2 fruit fly cellular contexts compared by ENCODE assay signal in the genomic region with DNA sequence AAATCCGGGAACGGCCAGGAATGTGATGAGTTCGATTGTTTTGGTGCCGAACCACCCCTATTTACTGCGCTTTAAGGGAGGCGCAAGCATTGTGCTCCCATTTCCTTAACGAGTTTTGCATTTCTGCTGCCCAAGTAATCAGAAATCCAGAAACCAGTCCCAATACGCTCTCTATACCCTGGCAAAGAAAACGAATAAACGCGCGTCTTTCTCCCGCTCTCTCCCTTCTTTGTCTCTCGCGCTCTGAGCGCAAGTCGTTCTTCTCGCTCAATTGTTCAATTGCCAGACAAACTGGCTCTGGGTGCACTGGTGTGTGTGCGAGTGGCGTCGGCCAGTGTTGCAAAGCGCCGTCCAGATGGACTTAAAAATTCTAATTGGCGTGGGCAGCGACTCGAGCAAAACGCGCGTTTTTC.
TF ChIP-seq lines count a peak whose summit lies in the region.

No protein-coding gene starts in this region.

TF ChIP-seq in whole organism, embryonic, 481 proteins besides CTCF, POLR2A, EP300 and RAD21 (continued from another document and continues in another):
- TF ChIP-seq bigmax (GFP tag; optimal IDR thresholded peaks at IDR 0.05; lab: Kevin White, UChicago) (peak; percentile 31), Mrtf (GFP tag; IDR thresholded peaks at IDR 0.05; lab: Robert Waterston, UW) (peak; percentile 97), CG12219 (GFP tag; optimal IDR thresholded peaks at IDR 0.05; lab: Kevin White, UChicago) (peak; percentile 94), Jarid2 (GFP tag; optimal IDR thresholded peaks at IDR 0.05; lab: Kevin White, UChicago) (peak; percentile 79), CG8290 (GFP tag; optimal IDR thresholded peaks at IDR 0.05; lab: Kevin White, UChicago) (peak; percentile 93), CG8290 (tag; optimal IDR thresholded peaks at IDR 0.05; lab: Kevin White, UChicago) (peak; percentile 69 to 99), unc-4 (GFP tag; IDR thresholded peaks at IDR 0.05; lab: Robert Waterston, UW; ENCODE audit: partially characterized antibody) (peak; percentile 51), Doc3 (GFP tag; IDR thresholded peaks at IDR 0.05; lab: Robert Waterston, UW; ENCODE audit: partially characterized antibody) (no peak), cwo (GFP tag; optimal IDR thresholded peaks at IDR 0.05; lab: Kevin White, UChicago) (peak; percentile 89), ewg (GFP tag; optimal IDR thresholded peaks at IDR 0.05; lab: Kevin White, UChicago) (peak; percentile 98), CG18599 (GFP tag; optimal IDR thresholded peaks at IDR 0.05; lab: Kevin White, UChicago) (peak; percentile 96), HLH3B (GFP tag; IDR thresholded peaks at IDR 0.05; lab: Robert Waterston, UW) (peak; percentile 98), tgo (GFP tag; IDR thresholded peaks at IDR 0.05; lab: Robert Waterston, UW) (peak; percentile 98), br (optimal IDR thresholded peaks at IDR 0.05; lab: Kevin White, UChicago) (no peak), mirr (GFP tag; optimal IDR thresholded peaks at IDR 0.05; lab: Kevin White, UChicago) (peak; percentile 62), dimm (GFP tag; IDR thresholded peaks at IDR 0.05; lab: Robert Waterston, UW) (peak; percentile 96), CG17912 (GFP tag; optimal IDR thresholded peaks at IDR 0.05; lab: Kevin White, UChicago) (peak; percentile 36), trh (GFP tag; optimal IDR thresholded peaks at IDR 0.05; lab: Kevin White, UChicago) (peak; percentile 93), danr (GFP tag; IDR thresholded peaks at IDR 0.05; lab: Robert Waterston, UW) (peak; percentile 97), Rx (GFP tag; IDR thresholded peaks at IDR 0.05; lab: Robert Waterston, UW) (peak; percentile 98), sens (GFP tag; lab: Kevin White, UChicago) (peak; percentile 100), CG4328 (GFP tag; optimal IDR thresholded peaks at IDR 0.05; lab: Kevin White, UChicago) (peak; percentile 57), lmd (GFP tag; IDR thresholded peaks at IDR 0.05; lab: Robert Waterston, UW) (peak; percentile 99), zfh2 (GFP tag; optimal IDR thresholded peaks at IDR 0.05; lab: Kevin White, UChicago) (peak; percentile 98), CG1529 (GFP tag; optimal IDR thresholded peaks at IDR 0.05; lab: Kevin White, UChicago) (peak; percentile 96), CG6765 (GFP tag; optimal IDR thresholded peaks at IDR 0.05; lab: Kevin White, UChicago) (peak; percentile 88), zfh1 (GFP tag; IDR thresholded peaks at IDR 0.05; lab: Robert Waterston, UW) (peak; percentile 99), klu (GFP tag; IDR thresholded peaks at IDR 0.05; lab: Robert Waterston, UW) (peak; percentile 93), kni (GFP tag; optimal IDR thresholded peaks at IDR 0.05; lab: Kevin White, UChicago) (peak; percentile 94), CG12299 (tag; optimal IDR thresholded peaks at IDR 0.05; lab: Kevin White, UChicago) (peak; percentile 90), ranshi (GFP tag; IDR thresholded peaks at IDR 0.05; lab: Robert Waterston, UW) (peak; percentile 98), pho (GFP tag; optimal IDR thresholded peaks at IDR 0.05; lab: Kevin White, UChicago) (peak; percentile 97), CG6683 (GFP tag; optimal IDR thresholded peaks at IDR 0.05; lab: Kevin White, UChicago) (peak; percentile 81), CG3281 (GFP tag; optimal IDR thresholded peaks at IDR 0.05; lab: Kevin White, UChicago) (peak; percentile 87), gsb (GFP tag; IDR thresholded peaks at IDR 0.05; lab: Robert Waterston, UW) (peak; percentile 95), Rfx (GFP tag; IDR thresholded peaks at IDR 0.05; lab: Robert Waterston, UW) (peak; percentile 99), CG10209 (GFP tag; optimal IDR thresholded peaks at IDR 0.05; lab: Kevin White, UChicago) (peak; percentile 97), Trl (optimal IDR thresholded peaks at IDR 0.05; lab: Kevin White, UChicago) (peak; percentile 95 to 97), Trl (GFP tag; optimal IDR thresholded peaks at IDR 0.05; lab: Kevin White, UChicago) (peak; percentile 98), crol (GFP tag; IDR thresholded peaks at IDR 0.05; lab: Robert Waterston, UW) (peak; percentile 87), sens-2 (GFP tag; IDR thresholded peaks at IDR 0.05; lab: Robert Waterston, UW) (peak; percentile 98), CG11695 (GFP tag; IDR thresholded peaks at IDR 0.05; lab: Robert Waterston, UW) (peak; percentile 96), sim (GFP tag; IDR thresholded peaks at IDR 0.05; lab: Robert Waterston, UW) (peak; percentile 97), Elba2 (GFP tag; optimal IDR thresholded peaks at IDR 0.05; lab: Kevin White, UChicago) (peak; percentile 94), aop (GFP tag; IDR thresholded peaks at IDR 0.05; lab: Robert Waterston, UW) (peak; percentile 95), CG12769 (tag; optimal IDR thresholded peaks at IDR 0.05; lab: Kevin White, UChicago) (peak; percentile 99), CrebB (tag; optimal IDR thresholded peaks at IDR 0.05; lab: Kevin White, UChicago) (peak; percentile 94), fd64A (GFP tag; optimal IDR thresholded peaks at IDR 0.05; lab: Kevin White, UChicago) (peak; percentile 92), CG11093 (GFP tag; IDR thresholded peaks at IDR 0.05; lab: Robert Waterston, UW) (peak; percentile 98), CG14014 (GFP tag; IDR thresholded peaks at IDR 0.05; lab: Robert Waterston, UW) (peak; percentile 98), CG17829 (tag; optimal IDR thresholded peaks at IDR 0.05; lab: Kevin White, UChicago) (peak; percentile 97), Sry-δ (GFP tag; optimal IDR thresholded peaks at IDR 0.05; lab: Kevin White, UChicago) (peak; percentile 62), CG4424 (GFP tag; optimal IDR thresholded peaks at IDR 0.05; lab: Kevin White, UChicago) (peak; percentile 97), Scr (GFP tag; IDR thresholded peaks at IDR 0.05; lab: Robert Waterston, UW; ENCODE audit: partially characterized antibody) (peak; percentile 45; the same call in 1 of the 2 replicates), Hr78 (GFP tag; optimal IDR thresholded peaks at IDR 0.05; lab: Kevin White, UChicago) (peak in 1 of 2 experiments; percentile 81), Antp (GFP tag; optimal IDR thresholded peaks at IDR 0.05; lab: Kevin White, UChicago) (peak; percentile 99), CG13894 (tag; optimal IDR thresholded peaks at IDR 0.05; lab: Kevin White, UChicago) (peak; percentile 86), NC2α (GFP tag; optimal IDR thresholded peaks at IDR 0.05; lab: Kevin White, UChicago) (peak; percentile 95), CG11085 (GFP tag; IDR thresholded peaks at IDR 0.05; lab: Robert Waterston, UW) (peak; percentile 96), Med (GFP tag; lab: Kevin White, UChicago) (peak; percentile 100), CG16813 (GFP tag; IDR thresholded peaks at IDR 0.05; lab: Robert Waterston, UW; ENCODE audit: partially characterized antibody) (peak; percentile 15; the same call in 1 of the 3 replicates), CG32772 (GFP tag; IDR thresholded peaks at IDR 0.05; lab: Robert Waterston, UW) (peak; percentile 99), chm (GFP tag; IDR thresholded peaks at IDR 0.05; lab: Robert Waterston, UW) (peak; percentile 99)

TF ChIP-seq in whole organism, prepupa, 60 proteins besides CTCF, POLR2A, EP300 and RAD21 (continued from another document):
- TF ChIP-seq CG8632 (GFP tag; optimal IDR thresholded peaks at IDR 0.05; lab: Kevin White, UChicago) (peak; percentile 97), Eip78C (GFP tag; lab: Kevin White, UChicago) (peak; percentile 99), eg (GFP tag; IDR thresholded peaks at IDR 0.05; lab: Robert Waterston, UW) (peak; percentile 99), Eip93F (GFP tag; optimal IDR thresholded peaks at IDR 0.05; lab: Kevin White, UChicago) (peak; percentile 93), CG3032 (tag; optimal IDR thresholded peaks at IDR 0.05; lab: Kevin White, UChicago) (peak; percentile 95), svp (GFP tag; lab: Kevin White, UChicago) (peak; percentile 99), Lpt (GFP tag; optimal IDR thresholded peaks at IDR 0.05; lab: Kevin White, UChicago) (peak; percentile 92), CG32006 (GFP tag; optimal IDR thresholded peaks at IDR 0.05; lab: Kevin White, UChicago) (peak; percentile 96), spab (GFP tag; optimal IDR thresholded peaks at IDR 0.05; lab: Kevin White, UChicago) (peak; percentile 94), dac (GFP tag; optimal IDR thresholded peaks at IDR 0.05; lab: Kevin White, UChicago) (peak; percentile 92), CG3919 (GFP tag; optimal IDR thresholded peaks at IDR 0.05; lab: Kevin White, UChicago) (peak; percentile 98), Gug (GFP tag; IDR thresholded peaks at IDR 0.05; lab: Robert Waterston, UW) (peak; percentile 97), CG8319 (GFP tag; optimal IDR thresholded peaks at IDR 0.05; lab: Kevin White, UChicago) (peak; percentile 98)
TF ChIP-seq in whole organism, prepupa: peak in this region for 60.
